Fruit fly (Drosophila melanogaster) S2 (cell line): ENCODE data around the gene lawc.

Source experiments
- CG8478 ChIP-seq: fragments of >200 bp; optimal IDR thresholded peaks from 2 replicates; lab custom pipeline; 2018
- CTCF ChIP-seq, 2 experiments: fragments of >200 bp; optimal IDR thresholded peaks; 2 replicates each; lab custom pipeline; 2018

DNA sequence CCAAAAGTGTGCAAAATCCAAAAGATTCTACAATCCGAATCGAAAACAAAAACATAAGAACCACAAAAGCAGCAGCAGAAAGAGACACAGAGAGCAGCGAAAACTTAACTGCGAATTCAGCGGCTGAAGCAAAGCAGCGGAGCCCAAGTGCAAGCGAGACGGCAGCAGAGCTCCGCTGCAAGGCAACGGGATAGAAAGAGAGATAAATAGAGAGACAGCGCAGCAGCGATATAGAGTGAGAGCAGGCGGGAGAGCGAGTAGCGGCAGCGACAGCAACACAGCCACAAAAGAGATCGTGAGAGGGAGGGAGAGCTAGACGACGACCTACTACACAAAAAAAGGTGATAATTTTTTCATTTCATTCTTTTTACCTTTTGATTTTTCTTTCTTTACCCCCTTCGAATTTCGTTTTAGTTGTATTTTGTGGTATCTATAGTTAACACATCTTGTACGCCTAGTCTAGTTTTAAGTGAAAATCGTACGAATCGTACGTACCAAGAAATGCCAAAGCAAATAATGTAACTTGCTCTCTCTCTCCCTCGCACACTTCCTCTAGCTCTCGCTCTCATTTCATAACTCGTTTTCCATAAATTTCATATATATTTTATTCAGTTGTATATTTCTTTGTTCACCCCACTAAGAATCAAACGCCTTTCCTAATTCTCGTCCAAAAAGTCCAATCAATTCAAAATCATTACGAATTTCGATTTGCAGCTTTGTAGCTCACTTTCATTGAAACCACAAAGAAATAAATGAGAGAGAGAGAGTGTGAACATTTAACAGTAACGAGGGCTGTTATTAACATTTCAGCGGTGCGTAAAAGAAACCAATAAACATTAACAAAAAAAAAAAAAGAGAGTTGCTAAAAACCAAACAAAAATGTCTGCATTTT is 863 bp downstream of the lawc start:
- TF ChIP-seq CG8478 (lab: Kevin White, UChicago) (no peak), CTCF (optimal IDR thresholded peaks at IDR 0.05; lab: Kevin White, UChicago) (no peak)
